Worm (Caenorhabditis elegans): ENCODE data around the gene ceh-34.

ce11 chrV:5319477-5319876, at the start of gene ceh-34:
- TF ChIP-seq nhr-76 (tag; optimal IDR thresholded peaks at IDR 0.05) (no peak), cnd-1 (tag; optimal IDR thresholded peaks at IDR 0.05) (no peak), unc-39 (tag; optimal IDR thresholded peaks at IDR 0.05) (no peak)

Measured in whole organism, mixed stage, embryonic.